Worm (Caenorhabditis elegans): ENCODE data around the gene C02H6.3.

DNA sequence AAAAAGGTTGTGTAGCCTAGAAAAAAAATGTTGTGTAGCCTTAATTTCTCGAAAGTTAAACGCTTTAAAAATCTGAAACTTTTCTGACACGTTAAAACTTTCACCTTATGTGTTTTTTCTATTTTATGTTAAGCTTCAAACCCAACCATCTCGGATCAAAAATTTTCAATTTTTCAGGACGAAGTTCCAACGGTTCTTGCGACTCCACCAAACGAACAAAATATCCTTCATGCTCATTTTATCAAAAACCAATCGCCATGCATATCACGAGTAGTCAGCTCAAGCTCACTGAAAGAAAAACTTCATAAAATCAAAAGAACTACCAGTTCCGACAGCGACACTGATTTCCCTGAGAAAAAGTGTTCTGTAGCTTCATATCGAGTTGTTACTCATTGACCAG, 48.9 kb upstream of the C02H6.3 start:
- TF ChIP-seq F13C5.2 (tag; optimal IDR thresholded peaks at IDR 0.05) (no peak), hmg-4 (GFP tag; optimal IDR thresholded peaks at IDR 0.05) (no peak), pes-1 (GFP tag; IDR thresholded peaks at IDR 0.05) (no peak), flt-1 (GFP tag; IDR thresholded peaks at IDR 0.05) (no peak), aly-1 (tag; optimal IDR thresholded peaks at IDR 0.05) (no peak), ama-1 (optimal IDR thresholded peaks at IDR 0.05) (no peak), tbx-11 (GFP tag; IDR thresholded peaks at IDR 0.05) (no peak), ceh-36 (tag; optimal IDR thresholded peaks at IDR 0.05) (no peak), B0310.2 (tag; optimal IDR thresholded peaks at IDR 0.05) (no peak), ceh-13 (GFP tag; optimal IDR thresholded peaks at IDR 0.05) (no peak), sea-1 (GFP tag; conservative IDR thresholded peaks at IDR 0.05) (no peak), scrt-1 (GFP tag; IDR thresholded peaks at IDR 0.05) (no peak), hmbx-1 (tag; optimal IDR thresholded peaks at IDR 0.05) (no peak), tra-4 (tag; optimal IDR thresholded peaks at IDR 0.05) (no peak)

Measured in whole organism, early embryonic.